Worm (Caenorhabditis elegans): Measurements from ENCODE around the gene T22B3.3.

The T22B3.3 gene

DNA sequence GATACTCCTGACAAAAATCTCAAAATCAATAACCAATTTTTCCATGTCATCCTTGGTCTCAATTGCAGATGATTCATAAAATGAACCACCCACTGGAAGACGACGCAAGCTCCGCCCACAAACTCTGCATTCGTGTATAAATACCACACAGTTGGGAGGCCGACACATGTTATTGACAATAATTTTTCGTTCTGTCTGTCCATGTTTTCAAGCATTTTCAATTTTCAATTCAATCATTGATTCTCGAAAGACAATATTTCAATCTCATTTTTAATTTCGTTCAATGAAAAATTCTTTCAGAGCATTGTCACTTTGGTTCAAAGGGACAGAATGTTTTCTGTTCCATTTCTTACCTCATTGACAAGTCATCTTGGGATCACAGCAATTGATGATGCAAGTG, 27.5 kb downstream of the T22B3.3 start, which contains the start of gene inx-9 (continued):
- TF ChIP-seq ceh-63 (GFP tag; optimal IDR thresholded peaks at IDR 0.05) (no peak), mdl-1 (tag; optimal IDR thresholded peaks at IDR 0.05) (no peak), C16A3.4 (tag; optimal IDR thresholded peaks at IDR 0.05) (no peak), unc-130 (tag; optimal IDR thresholded peaks at IDR 0.05) (no peak), nhr-77 (tag; optimal IDR thresholded peaks at IDR 0.05) (no peak), unc-30 (tag; optimal IDR thresholded peaks at IDR 0.05) (no peak)

DNA sequence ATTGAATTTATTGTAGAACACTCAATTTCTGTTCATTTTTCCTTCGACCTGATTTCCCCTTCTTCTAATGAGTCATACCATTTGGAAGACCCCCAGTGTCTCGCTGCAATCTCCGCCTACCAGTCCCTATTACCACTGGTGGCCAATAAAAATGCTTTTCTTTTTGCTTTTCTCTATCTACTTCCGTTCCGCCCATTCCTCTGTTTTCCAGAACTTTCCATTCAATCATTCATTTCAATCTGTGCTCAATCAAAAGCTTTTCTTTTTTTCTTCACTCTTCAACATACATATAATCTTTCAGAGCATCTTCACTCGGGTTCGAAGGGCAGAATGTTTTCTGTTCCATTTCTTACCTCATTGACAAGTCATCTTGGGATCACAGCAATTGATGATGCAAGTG, 30.0 kb downstream of the T22B3.3 start, which contains the start of gene inx-8:
Gene inx-8, plus strand, starts transcription at position 301 of the 400 bp plus-strand sequence.
- no peak for TF ChIP-seq ets-5 (GFP tag; IDR thresholded peaks at IDR 0.05)
- no peak for TF ChIP-seq elt-3 (tag; optimal IDR thresholded peaks at IDR 0.05)
- TF ChIP-seq tbx-2 (tag; optimal IDR thresholded peaks at IDR 0.05): no peak
- no peak for TF ChIP-seq nhr-85 (tag)
- no peak for TF ChIP-seq rnt-1 (tag; optimal IDR thresholded peaks at IDR 0.05)
- no peak for TF ChIP-seq nhr-90 (tag; optimal IDR thresholded peaks at IDR 0.05; ENCODE audit: poor library complexity)
- no peak for TF ChIP-seq snu-23 (GFP tag; optimal IDR thresholded peaks at IDR 0.05)
- no peak for TF ChIP-seq unc-98 (GFP tag; IDR thresholded peaks at IDR 0.05)
- no peak for TF ChIP-seq pqm-1 (tag; optimal IDR thresholded peaks at IDR 0.05)
- no peak for TF ChIP-seq zag-1 (tag; optimal IDR thresholded peaks at IDR 0.05)
- TF ChIP-seq mep-1 (tag; optimal IDR thresholded peaks at IDR 0.05): no peak
- no peak for TF ChIP-seq alr-1 (tag; optimal IDR thresholded peaks at IDR 0.05; ENCODE audit: borderline replicate concordance)
- TF ChIP-seq egl-13 (tag; optimal IDR thresholded peaks at IDR 0.05): no peak
- TF ChIP-seq nhr-237 (tag; optimal IDR thresholded peaks at IDR 0.05): no peak
- TF ChIP-seq unc-86 (tag; optimal IDR thresholded peaks at IDR 0.05): no peak
- TF ChIP-seq ceh-82 (tag; optimal IDR thresholded peaks at IDR 0.05): no peak
- no peak for TF ChIP-seq fkh-8 (tag; optimal IDR thresholded peaks at IDR 0.05)
- TF ChIP-seq F16B12.6 (tag; optimal IDR thresholded peaks at IDR 0.05): no peak
- no peak for TF ChIP-seq sptf-1 (tag; optimal IDR thresholded peaks at IDR 0.05)
- TF ChIP-seq fkh-4 (tag; optimal IDR thresholded peaks at IDR 0.05; ENCODE audit: borderline replicate concordance): no peak

DNA sequence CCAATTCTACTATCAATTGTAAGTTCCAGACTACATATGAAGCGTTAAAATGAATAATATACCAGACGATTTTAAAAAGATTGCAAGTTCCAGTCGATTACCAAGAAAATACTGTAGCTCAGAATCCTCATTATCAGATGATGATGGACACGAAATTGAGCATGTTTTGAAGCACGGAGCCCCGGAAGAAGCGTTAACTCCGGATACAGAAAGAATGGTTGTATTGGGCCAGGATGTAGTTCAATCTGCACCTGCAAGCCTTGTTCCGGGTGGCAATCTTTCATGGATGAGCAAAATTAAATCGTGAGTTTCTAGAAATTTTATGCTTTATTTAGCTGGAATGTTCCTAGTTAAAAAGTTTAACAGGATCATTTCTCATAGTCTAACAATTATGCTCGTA, 35.6 kb downstream of the T22B3.3 start, which contains the start of gene atg-4.2:
Gene atg-4.2, plus strand, starts transcription at position 24 of the 400 bp plus-strand sequence.
- no peak for TF ChIP-seq egl-13 (tag; optimal IDR thresholded peaks at IDR 0.05)
- TF ChIP-seq efl-1 (optimal IDR thresholded peaks at IDR 0.05): no peak
- TF ChIP-seq efl-1 (GFP tag; optimal IDR thresholded peaks at IDR 0.05 in 1 of 2): no peak
- TF ChIP-seq nhr-11 (tag; optimal IDR thresholded peaks at IDR 0.05): no peak

DNA sequence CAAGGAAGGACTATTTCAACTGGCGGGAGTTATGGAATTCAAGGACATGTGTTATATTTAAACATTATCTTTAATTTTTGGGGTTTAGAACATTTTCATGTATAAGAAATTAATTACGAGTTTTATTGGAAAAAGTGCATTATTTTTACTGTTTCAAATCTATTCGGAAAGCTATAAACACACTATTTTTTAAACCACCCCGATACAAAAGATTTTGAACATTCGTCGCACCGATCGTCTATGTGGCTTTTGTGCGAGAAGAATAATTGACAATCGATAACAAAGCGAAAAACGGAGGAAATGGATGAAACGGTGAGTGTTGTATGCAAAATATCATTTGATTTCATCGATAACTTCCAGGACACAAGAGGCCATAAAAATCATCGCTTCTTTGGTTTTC, 38.6 kb downstream of the T22B3.3 start, which contains the start of gene ZK809.9:
Gene ZK809.9, plus strand, starts transcription at position 301 of the 400 bp plus-strand sequence.
- no peak for TF ChIP-seq dsc-1 (tag; optimal IDR thresholded peaks at IDR 0.05)
- TF ChIP-seq lin-35 (GFP tag; optimal IDR thresholded peaks at IDR 0.05): no peak
- TF ChIP-seq tlp-1 (tag; optimal IDR thresholded peaks at IDR 0.05): no peak
- no peak for TF ChIP-seq fkh-4 (tag; optimal IDR thresholded peaks at IDR 0.05; ENCODE audit: borderline replicate concordance)
- TF ChIP-seq efl-1 (optimal IDR thresholded peaks at IDR 0.05): no peak
- no peak for TF ChIP-seq efl-1 (GFP tag; optimal IDR thresholded peaks at IDR 0.05 in 1 of 2)
- TF ChIP-seq nhr-76 (tag; optimal IDR thresholded peaks at IDR 0.05): no peak

DNA sequence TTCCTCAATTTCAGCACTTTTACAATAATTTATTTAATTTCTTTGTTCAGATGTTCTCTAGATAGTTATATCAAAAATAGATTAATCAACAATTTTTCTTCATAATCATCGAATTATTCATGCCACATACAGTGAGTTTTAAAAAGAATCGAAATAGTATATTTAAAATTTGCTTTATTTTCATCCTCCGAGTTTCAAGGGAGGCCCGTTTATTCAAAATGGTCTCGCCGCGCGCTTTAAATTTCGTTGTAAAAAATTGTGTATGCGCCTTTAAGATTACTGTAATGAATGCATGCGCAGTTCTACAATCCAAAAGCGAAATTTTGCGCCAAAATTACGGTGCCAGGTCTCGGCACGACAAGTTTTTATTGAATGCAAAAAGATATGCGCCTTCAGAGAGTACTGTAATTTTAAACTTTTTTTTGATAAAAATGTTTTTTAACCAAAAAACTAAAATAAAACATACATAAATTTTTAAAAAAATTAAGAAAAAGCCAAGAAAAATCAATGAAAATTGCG, 43.7 kb downstream of the T22B3.3 start, which contains the start of gene ZK792.1:
Gene ZK792.1, plus strand, starts transcription at position 51 of the 519 bp plus-strand sequence.
- TF ChIP-seq unc-130 (tag; optimal IDR thresholded peaks at IDR 0.05) (no peak), nhr-76 (tag; optimal IDR thresholded peaks at IDR 0.05) (no peak)

Data from whole organism, L1 larva.